Fruit fly (Drosophila melanogaster) whole organism, embryonic: ENCODE measurements around the gene mag.

ENCODE experiments used
- Bgb ChIP-seq: fragments of 200-800 bp; sonication (Bioruptor generic); IDR thresholded peaks from 2 replicates; pipeline ENCODE4 v1.3.6; 2022; ENCODE audit warnings: missing biosample characterization, missing genetic modification characterization; ENCODE audit not compliant: partially characterized antibody
- CG1024 ChIP-seq: fragments of 200-800 bp; sonication (Bioruptor generic); IDR thresholded peaks from 2 replicates; pipeline ENCODE4 v1.3.6; 2022; ENCODE audit warnings: missing biosample characterization, missing genetic modification characterization
- CG10565 ChIP-seq: fragments of 200-800 bp; sonication (Bioruptor generic); optimal IDR thresholded peaks from 3 replicates; lab custom pipeline; 2016; ENCODE audit warnings: missing biosample characterization, mild to moderate bottlenecking, missing genetic modification characterization
- CG11398 ChIP-seq: fragments of 200-800 bp; sonication (Bioruptor generic); optimal IDR thresholded peaks from 2 replicates; lab custom pipeline; 2016; ENCODE audit warnings: missing biosample characterization, missing genetic modification characterization
- CG11560 ChIP-seq: fragments of 200-800 bp; sonication (Bioruptor generic); IDR thresholded peaks from 3 replicates; pipeline ENCODE4 v1.3.6; 2022; ENCODE audit warnings: missing biosample characterization, missing genetic modification characterization
- CG12659 ChIP-seq: fragments of 200-800 bp; sonication (Bioruptor generic); optimal IDR thresholded peaks from 3 replicates; lab custom pipeline; 2017; ENCODE audit warnings: mild to moderate bottlenecking, missing biosample characterization, missing genetic modification reagents, missing genetic modification characterization
- CG12769 ChIP-seq: fragments of 200-800 bp; sonication (Bioruptor generic); optimal IDR thresholded peaks from 2 replicates; lab custom pipeline; 2019; ENCODE audit warnings: missing biosample characterization, mild to moderate bottlenecking, missing genetic modification characterization, moderate library complexity
- CG15479 ChIP-seq: fragments of 200-800 bp; sonication (Bioruptor generic); optimal IDR thresholded peaks from 3 replicates; lab custom pipeline; 2019; ENCODE audit warnings: missing biosample characterization, mild to moderate bottlenecking, missing genetic modification characterization, moderate library complexity
- CG1602 ChIP-seq: fragments of 200-800 bp; sonication (Bioruptor generic); optimal IDR thresholded peaks from 3 replicates; lab custom pipeline; 2016; ENCODE audit warnings: missing biosample characterization, missing genetic modification characterization
- CG17186 ChIP-seq: fragments of 200-800 bp; sonication (Bioruptor generic); optimal IDR thresholded peaks from 3 replicates; lab custom pipeline; 2017; ENCODE audit warnings: missing biosample characterization, missing genetic modification reagents, missing genetic modification characterization
- CG18262 ChIP-seq: fragments of 200-800 bp; optimal IDR thresholded peaks from 3 replicates; lab custom pipeline; 2019; ENCODE audit warnings: missing biosample characterization, mild to moderate bottlenecking, missing genetic modification characterization, moderate library complexity
- CG2712 ChIP-seq: fragments of 200-800 bp; optimal IDR thresholded peaks from 3 replicates; lab custom pipeline; 2019; ENCODE audit warnings: missing biosample characterization, mild to moderate bottlenecking, missing genetic modification characterization, moderate library complexity
- CG31388 ChIP-seq: fragments of 200-800 bp; sonication (Bioruptor generic); optimal IDR thresholded peaks from 2 replicates; lab custom pipeline; 2016; ENCODE audit warnings: missing biosample characterization, missing genetic modification characterization
- CG3838 ChIP-seq: fragments of 200-800 bp; sonication (Bioruptor generic); optimal IDR thresholded peaks from 3 replicates; lab custom pipeline; 2016; ENCODE audit warnings: missing biosample characterization, missing genetic modification characterization
- CG4424 ChIP-seq: fragments of 200-800 bp; sonication (Bioruptor generic); optimal IDR thresholded peaks from 3 replicates; lab custom pipeline; 2016; ENCODE audit warnings: missing biosample characterization, missing genetic modification characterization
- CG6654 ChIP-seq: fragments of 200-800 bp; sonication (Bioruptor generic); optimal IDR thresholded peaks from 2 replicates; lab custom pipeline; 2017; ENCODE audit warnings: missing biosample characterization, mild to moderate bottlenecking, missing genetic modification characterization
- CG7372 ChIP-seq: fragments of 200-800 bp; sonication (Bioruptor generic); IDR thresholded peaks from 2 replicates; pipeline ENCODE4 v1.3.6; 2022; ENCODE audit warnings: missing biosample characterization, missing genetic modification characterization
- CG7928 ChIP-seq: fragments of 200-800 bp; sonication (Bioruptor generic); optimal IDR thresholded peaks from 2 replicates; lab custom pipeline; 2017; ENCODE audit warnings: missing biosample characterization, mild to moderate bottlenecking, missing genetic modification characterization
- CG7987 ChIP-seq: fragments of 200-800 bp; sonication (Bioruptor generic); optimal IDR thresholded peaks from 2 replicates; lab custom pipeline; 2018; ENCODE audit warnings: missing biosample characterization, mild to moderate bottlenecking, missing genetic modification characterization, moderate library complexity
- CG8388 ChIP-seq: fragments of 200-800 bp; sonication (Bioruptor generic); optimal IDR thresholded peaks from 2 replicates; lab custom pipeline; 2019; ENCODE audit warnings: missing biosample characterization, mild to moderate bottlenecking, missing genetic modification characterization, moderate library complexity
- Camta ChIP-seq: fragments of 200-800 bp; sonication (Bioruptor generic); optimal IDR thresholded peaks from 2 replicates; lab custom pipeline; 2016; ENCODE audit warnings: missing biosample characterization, missing genetic modification characterization
- Dbx ChIP-seq: fragments of 200-800 bp; sonication (Bioruptor generic); IDR thresholded peaks from 3 replicates; pipeline ENCODE4 v1.3.6; 2022; ENCODE audit warnings: missing biosample characterization, missing genetic modification characterization
- Dek ChIP-seq: fragments of 200-800 bp; sonication (Bioruptor generic); optimal IDR thresholded peaks from 3 replicates; lab custom pipeline; 2019; ENCODE audit warnings: missing biosample characterization, mild to moderate bottlenecking, missing genetic modification characterization, moderate library complexity
- Dfd ChIP-seq, 2 experiments: fragments of >200 bp; optimal IDR thresholded peaks; 2 replicates each; lab custom pipeline; 2017; ENCODE audit warnings: missing biosample characterization in 2 of 2, missing genetic modification characterization in 2 of 2
- E2f1 ChIP-seq: fragments of 200-800 bp; sonication (Bioruptor generic); IDR thresholded peaks from 2 replicates; pipeline ENCODE4 v1.3.6; 2022; ENCODE audit warnings: missing biosample characterization, missing genetic modification characterization
- Fer2 ChIP-seq: fragments of 200-800 bp; sonication (Bioruptor generic); optimal IDR thresholded peaks from 2 replicates; lab custom pipeline; 2018; ENCODE audit warnings: missing biosample characterization, mild to moderate bottlenecking, missing genetic modification characterization, moderate library complexity
- Hmx ChIP-seq: fragments of 200-800 bp; sonication (Bioruptor generic); optimal IDR thresholded peaks from 2 replicates; lab custom pipeline; 2016; ENCODE audit warnings: missing biosample characterization, missing genetic modification characterization
- Lhr ChIP-seq: fragments of 200-800 bp; sonication (Bioruptor generic); optimal IDR thresholded peaks from 3 replicates; lab custom pipeline; 2017; ENCODE audit warnings: mild to moderate bottlenecking, missing biosample characterization, missing genetic modification reagents, missing genetic modification characterization
- NK7.1 ChIP-seq: fragments of 200-800 bp; sonication (Bioruptor generic); optimal IDR thresholded peaks from 3 replicates; lab custom pipeline; 2016; ENCODE audit warnings: missing biosample characterization, missing genetic modification characterization
- Nf-YA ChIP-seq: fragments of 200-800 bp; sonication (Bioruptor generic); IDR thresholded peaks from 2 replicates; pipeline ENCODE4 v1.3.6; 2022; ENCODE audit warnings: missing biosample characterization, missing genetic modification characterization
- TFAM ChIP-seq: fragments of 200-800 bp; sonication (Bioruptor generic); optimal IDR thresholded peaks from 2 replicates; lab custom pipeline; 2017; ENCODE audit warnings: missing biosample characterization, missing genetic modification characterization, inconsistent platforms
- Taf1 ChIP-seq: fragments of 200-800 bp; sonication (Bioruptor generic); IDR thresholded peaks from 2 replicates; pipeline ENCODE4 v1.3.6; 2022; ENCODE audit warnings: missing biosample characterization, missing genetic modification characterization
- Tbp ChIP-seq: fragments of >200 bp; optimal IDR thresholded peaks from 2 replicates; lab custom pipeline; 2018; ENCODE audit warnings: missing biosample characterization, missing genetic modification characterization
- ap ChIP-seq: fragments of 200-800 bp; sonication (Bioruptor generic); IDR thresholded peaks from 2 replicates; pipeline ENCODE4 v1.3.6; 2022; ENCODE audit warnings: missing biosample characterization, missing genetic modification characterization
- chinmo ChIP-seq: fragments of 200-800 bp; sonication (Bioruptor generic); IDR thresholded peaks from 4 replicates; pipeline ENCODE4 v1.3.6; 2022; ENCODE audit warnings: missing biosample characterization, missing genetic modification characterization; ENCODE audit not compliant: partially characterized antibody
- chn ChIP-seq: fragments of 200-800 bp; sonication (Bioruptor generic); optimal IDR thresholded peaks from 2 replicates; lab custom pipeline; 2016; ENCODE audit warnings: missing biosample characterization, missing genetic modification characterization
- ci ChIP-seq: fragments of 200-800 bp; sonication (Bioruptor generic); IDR thresholded peaks from 3 replicates; pipeline ENCODE4 v1.3.6; 2022; ENCODE audit warnings: missing biosample characterization, missing genetic modification characterization
- dm ChIP-seq: fragments of 200-800 bp; sonication (Bioruptor generic); optimal IDR thresholded peaks from 3 replicates; lab custom pipeline; 2016; ENCODE audit warnings: missing biosample characterization, missing genetic modification characterization
- eve ChIP-seq, 2 experiments: fragments of >200 bp; optimal IDR thresholded peaks; 2 replicates each; lab custom pipeline; 2017; ENCODE audit warnings: missing biosample characterization in 2 of 2, missing genetic modification characterization in 2 of 2
- ind ChIP-seq: fragments of 200-800 bp; sonication (Bioruptor generic); optimal IDR thresholded peaks from 3 replicates; lab custom pipeline; 2016; ENCODE audit warnings: missing biosample characterization, missing genetic modification characterization
- jing ChIP-seq: fragments of 200-800 bp; sonication (Bioruptor generic); optimal IDR thresholded peaks from 2 replicates; lab custom pipeline; 2018; ENCODE audit warnings: missing biosample characterization, mild to moderate bottlenecking, missing genetic modification characterization
- kah ChIP-seq: fragments of 200-800 bp; sonication (Bioruptor generic); optimal IDR thresholded peaks from 2 replicates; lab custom pipeline; 2018; ENCODE audit warnings: missing biosample characterization, mild to moderate bottlenecking, missing genetic modification characterization
- mirr ChIP-seq: fragments of 200-800 bp; sonication (Bioruptor generic); optimal IDR thresholded peaks from 3 replicates; lab custom pipeline; 2018; ENCODE audit warnings: missing biosample characterization, mild to moderate bottlenecking, missing genetic modification characterization
- pan ChIP-seq, 4 experiments: fragments of >200 bp in 3 of 4; fragments of 200-800 bp in 1 of 4; sonication (Bioruptor generic) in 1 of 4; optimal IDR thresholded peaks in 3 of 4; IDR thresholded peaks in 1 of 4; 2 replicates each; pipeline versions ENCODE4 v1.3.6 to Lab custom; 2017 to 2022; ENCODE audit warnings: missing biosample characterization in 2 of 4, missing genetic modification characterization in 2 of 4, mixed read lengths in 1 of 4
- run ChIP-seq: fragments of 200-800 bp; sonication (Bioruptor generic); optimal IDR thresholded peaks from 3 replicates; lab custom pipeline; 2018; ENCODE audit warnings: missing biosample characterization, mild to moderate bottlenecking, missing genetic modification characterization
- sqz ChIP-seq: fragments of 200-800 bp; sonication (Bioruptor generic); optimal IDR thresholded peaks from 3 replicates; lab custom pipeline; 2018; ENCODE audit warnings: missing biosample characterization, mild to moderate bottlenecking, missing genetic modification characterization
- ssp ChIP-seq: fragments of 200-800 bp; sonication (Bioruptor generic); IDR thresholded peaks from 2 replicates; pipeline ENCODE4 v1.3.6; 2022; ENCODE audit warnings: missing biosample characterization, missing genetic modification characterization
- stwl ChIP-seq: fragments of 200-800 bp; sonication (Bioruptor generic); optimal IDR thresholded peaks from 3 replicates; lab custom pipeline; 2018; ENCODE audit warnings: missing biosample characterization, mild to moderate bottlenecking, missing genetic modification characterization, moderate library complexity
- sug ChIP-seq: fragments of 200-800 bp; optimal IDR thresholded peaks from 2 replicates; lab custom pipeline; 2019; ENCODE audit warnings: missing biosample characterization, mild to moderate bottlenecking, missing genetic modification characterization, moderate library complexity
- trem ChIP-seq: fragments of 200-800 bp; optimal IDR thresholded peaks from 3 replicates; lab custom pipeline; 2019; ENCODE audit warnings: missing biosample characterization, mild to moderate bottlenecking, missing genetic modification characterization, moderate library complexity
- twi ChIP-seq: fragments of 200-800 bp; optimal IDR thresholded peaks from 2 replicates; lab custom pipeline; 2019; ENCODE audit warnings: missing biosample characterization, mild to moderate bottlenecking, missing genetic modification characterization, moderate library complexity
- wdn ChIP-seq: fragments of 200-800 bp; sonication (Bioruptor generic); IDR thresholded peaks from 2 replicates; pipeline ENCODE4 v1.3.6; 2022; ENCODE audit warnings: missing biosample characterization, missing genetic modification characterization

The mag gene

dm6 chr3L:20430182-20430581 lies 30.3 kb upstream of the mag start, which contains the start of gene CG5262 (continued):
- TF ChIP-seq CG1602 (GFP tag; lab: Kevin White, UChicago), result no peak
- TF ChIP-seq trem (tag; lab: Kevin White, UChicago), result peak; percentile 66
- TF ChIP-seq Hmx (GFP tag; lab: Kevin White, UChicago), result no peak
- TF ChIP-seq CG1024 (GFP tag; lab: Robert Waterston, UW), result no peak
- no peak for TF ChIP-seq E2f1 (GFP tag; lab: Robert Waterston, UW)
- no peak for TF ChIP-seq Lhr
- no peak for TF ChIP-seq ind
- no peak for TF ChIP-seq CG18262 (tag; lab: Kevin White, UChicago)
- no peak for TF ChIP-seq CG31388 (GFP tag; lab: Kevin White, UChicago)
- no peak for TF ChIP-seq dm (GFP tag; lab: Kevin White, UChicago)
- TF ChIP-seq Dek (tag; lab: Kevin White, UChicago), result no peak
- no peak for TF ChIP-seq CG8388 (GFP tag; lab: Kevin White, UChicago)
- no peak for TF ChIP-seq kah (GFP tag; lab: Kevin White, UChicago)
- no peak for TF ChIP-seq ap
- TF ChIP-seq CG7372 (GFP tag; lab: Robert Waterston, UW), result no peak
- TF ChIP-seq stwl (tag; lab: Kevin White, UChicago), result peak; percentile 79
- no peak for TF ChIP-seq Dbx (GFP tag; lab: Robert Waterston, UW)
- TF ChIP-seq CG10565 (GFP tag; lab: Kevin White, UChicago), result no peak
- TF ChIP-seq Tbp (GFP tag; lab: Kevin White, UChicago), result no peak
- no peak for TF ChIP-seq Nf-YA (GFP tag; lab: Robert Waterston, UW)
- no peak for TF ChIP-seq chinmo
- TF ChIP-seq CG12769, result no peak
- no peak for TF ChIP-seq NK7.1 (GFP tag; lab: Kevin White, UChicago)
- no peak for TF ChIP-seq TFAM (GFP tag; lab: Kevin White, UChicago)
- no peak for TF ChIP-seq run (tag; lab: Kevin White, UChicago)
- TF ChIP-seq CG3838 (GFP tag; lab: Kevin White, UChicago), result no peak
- no peak for TF ChIP-seq Camta (GFP tag; lab: Kevin White, UChicago)
- peak; percentile 21 for TF ChIP-seq CG17186
- no peak for TF ChIP-seq CG7928 (GFP tag; lab: Kevin White, UChicago)
- no peak for TF ChIP-seq wdn
- no peak for TF ChIP-seq sqz (GFP tag; lab: Kevin White, UChicago)
- peak; percentile 65 for TF ChIP-seq CG15479
- TF ChIP-seq CG6654 (GFP tag; lab: Kevin White, UChicago), result no peak
- TF ChIP-seq Dfd (GFP tag; optimal IDR thresholded peaks at IDR 0.05; lab: Kevin White, UChicago), result no peak
- TF ChIP-seq eve (GFP tag; optimal IDR thresholded peaks at IDR 0.05; lab: Kevin White, UChicago), result no peak
- no peak for TF ChIP-seq CG11560
- no peak for TF ChIP-seq Taf1 (GFP tag; lab: Robert Waterston, UW)
- TF ChIP-seq Fer2 (tag; lab: Kevin White, UChicago), result no peak
- TF ChIP-seq twi (tag; lab: Kevin White, UChicago), result no peak
- TF ChIP-seq CG7987, result no peak
- TF ChIP-seq chn (GFP tag; lab: Kevin White, UChicago), result no peak
- TF ChIP-seq CG11398 (GFP tag; lab: Kevin White, UChicago), result no peak
- no peak for TF ChIP-seq ci (GFP tag; lab: Robert Waterston, UW)
- TF ChIP-seq CG12659, result peak; percentile 21
- no peak for TF ChIP-seq sug
- peak; percentile 30 for TF ChIP-seq CG2712 (tag; lab: Kevin White, UChicago)
- TF ChIP-seq CG4424 (GFP tag; lab: Kevin White, UChicago), result no peak
- no peak for TF ChIP-seq jing (GFP tag; lab: Kevin White, UChicago)
- TF ChIP-seq mirr (GFP tag; lab: Kevin White, UChicago), result no peak
- TF ChIP-seq ssp (GFP tag; lab: Robert Waterston, UW), result no peak
- peak; percentile 36; the same call in 1 of the 2 replicates for TF ChIP-seq Bgb
- TF ChIP-seq pan (optimal IDR thresholded peaks at IDR 0.05; lab: Kevin White, UChicago), result no peak
- no peak for TF ChIP-seq pan (GFP tag; optimal IDR thresholded peaks at IDR 0.05 in 1 of 2, IDR thresholded peaks at IDR 0.05 in 1 of 2)
